Fruit fly (Drosophila melanogaster) whole organism, embryonic: ENCODE data around the gene nAChRalpha3.

ENCODE experiments used
- Ada2b ChIP-seq: fragments of 200-800 bp; sonication (Bioruptor generic); IDR thresholded peaks from 2 replicates; pipeline ENCODE4 v1.3.6; 2022; ENCODE audit warnings: missing biosample characterization, missing genetic modification characterization
- Adf1 ChIP-seq: fragments of 200-800 bp; sonication (Bioruptor generic); IDR thresholded peaks from 2 replicates; pipeline ENCODE4 v1.3.6; 2022; ENCODE audit warnings: missing biosample characterization, missing genetic modification characterization
- C15 ChIP-seq: fragments of 200-800 bp; sonication (Bioruptor generic); IDR thresholded peaks from 3 replicates; pipeline ENCODE4 v1.3.6; 2022; ENCODE audit warnings: missing biosample characterization, missing genetic modification characterization
- CG10209 ChIP-seq: fragments of 200-800 bp; sonication (Bioruptor generic); optimal IDR thresholded peaks from 3 replicates; lab custom pipeline; 2017; ENCODE audit warnings: missing biosample characterization, mild to moderate bottlenecking, missing genetic modification characterization, missing genetic modification reagents
- CG10654 ChIP-seq: fragments of 200-800 bp; sonication (Bioruptor generic); optimal IDR thresholded peaks from 2 replicates; lab custom pipeline; 2016; ENCODE audit warnings: missing biosample characterization, missing genetic modification characterization
- CG11398 ChIP-seq: fragments of 200-800 bp; sonication (Bioruptor generic); optimal IDR thresholded peaks from 2 replicates; lab custom pipeline; 2016; ENCODE audit warnings: missing biosample characterization, missing genetic modification characterization
- CG12299 ChIP-seq: fragments of 200-800 bp; sonication (Bioruptor generic); optimal IDR thresholded peaks from 2 replicates; lab custom pipeline; 2018; ENCODE audit warnings: missing biosample characterization, mild to moderate bottlenecking, missing genetic modification characterization
- CG13894 ChIP-seq: fragments of 200-800 bp; sonication (Bioruptor generic); optimal IDR thresholded peaks from 3 replicates; lab custom pipeline; 2018; ENCODE audit warnings: missing biosample characterization, mild to moderate bottlenecking, missing genetic modification characterization, moderate library complexity
- CG16813 ChIP-seq: fragments of 200-800 bp; sonication (Bioruptor generic); IDR thresholded peaks from 3 replicates; pipeline ENCODE4 v1.3.6; 2022; ENCODE audit warnings: missing biosample characterization, missing genetic modification characterization; ENCODE audit not compliant: partially characterized antibody
- CG18764 ChIP-seq: fragments of 200-800 bp; sonication (Bioruptor generic); optimal IDR thresholded peaks from 3 replicates; lab custom pipeline; 2016; ENCODE audit warnings: missing biosample characterization, missing genetic modification characterization
- CG30020 ChIP-seq: fragments of 200-800 bp; optimal IDR thresholded peaks from 2 replicates; lab custom pipeline; 2019; ENCODE audit warnings: missing biosample characterization, mild to moderate bottlenecking, missing genetic modification characterization, moderate library complexity
- CG31365 ChIP-seq: fragments of 200-800 bp; sonication (Bioruptor generic); optimal IDR thresholded peaks from 2 replicates; lab custom pipeline; 2018; ENCODE audit warnings: missing biosample characterization, mild to moderate bottlenecking, missing genetic modification characterization
- CG3281 ChIP-seq: fragments of 200-800 bp; sonication (Bioruptor generic); optimal IDR thresholded peaks from 3 replicates; lab custom pipeline; 2017; ENCODE audit warnings: missing biosample characterization, mild to moderate bottlenecking, missing genetic modification characterization
- CG4820 ChIP-seq: fragments of 200-800 bp; sonication (Bioruptor generic); optimal IDR thresholded peaks from 3 replicates; lab custom pipeline; 2016; ENCODE audit warnings: missing biosample characterization, missing genetic modification characterization
- CG6272 ChIP-seq: fragments of 200-800 bp; sonication (Bioruptor generic); IDR thresholded peaks from 2 replicates; pipeline ENCODE4 v1.3.6; 2022; ENCODE audit warnings: missing biosample characterization, missing genetic modification characterization
- CG7928 ChIP-seq: fragments of 200-800 bp; sonication (Bioruptor generic); optimal IDR thresholded peaks from 2 replicates; lab custom pipeline; 2017; ENCODE audit warnings: missing biosample characterization, mild to moderate bottlenecking, missing genetic modification characterization
- CG7963 ChIP-seq: fragments of 200-800 bp; sonication (Bioruptor generic); IDR thresholded peaks from 3 replicates; pipeline ENCODE4 v1.3.6; 2022; ENCODE audit warnings: missing biosample characterization, missing genetic modification characterization; ENCODE audit not compliant: partially characterized antibody
- CG8290 ChIP-seq, 3 experiments: fragments of 200-800 bp; sonication (Bioruptor generic); optimal IDR thresholded peaks; 2 replicates each; lab custom pipeline; 2016 to 2019; ENCODE audit warnings: missing biosample characterization in 3 of 3, missing genetic modification characterization in 3 of 3, mild to moderate bottlenecking in 2 of 3, moderate library complexity in 1 of 3
- CG8765 ChIP-seq: fragments of 200-800 bp; sonication (Bioruptor generic); IDR thresholded peaks from 2 replicates; pipeline ENCODE4 v1.3.6; 2022; ENCODE audit warnings: missing biosample characterization, missing genetic modification characterization
- CG9727 ChIP-seq: fragments of 200-800 bp; sonication (Bioruptor generic); optimal IDR thresholded peaks from 3 replicates; lab custom pipeline; 2017; ENCODE audit warnings: missing biosample characterization, mild to moderate bottlenecking, missing genetic modification characterization
- Chrac-16 ChIP-seq: fragments of 200-800 bp; sonication (Bioruptor generic); optimal IDR thresholded peaks from 3 replicates; lab custom pipeline; 2016; ENCODE audit warnings: missing biosample characterization, missing genetic modification characterization
- Ets97D ChIP-seq: fragments of 200-800 bp; sonication (Bioruptor generic); optimal IDR thresholded peaks from 3 replicates; lab custom pipeline; 2016; ENCODE audit warnings: missing biosample characterization, missing genetic modification characterization
- GATAe ChIP-seq: fragments of 200-800 bp; sonication (Bioruptor generic); conservative IDR thresholded peaks from 2 replicates; pipeline ENCODE4 v1.3.6; 2022; ENCODE audit warnings: missing biosample characterization, missing genetic modification characterization
- Gug ChIP-seq: fragments of 200-800 bp; sonication (Bioruptor generic); IDR thresholded peaks from 4 replicates; pipeline ENCODE4 v1.3.6; 2022; ENCODE audit warnings: missing biosample characterization, missing genetic modification characterization
- HLH4C ChIP-seq: fragments of 200-800 bp; sonication (Bioruptor generic); IDR thresholded peaks from 3 replicates; pipeline ENCODE4 v1.3.6; 2022; ENCODE audit warnings: missing biosample characterization, missing genetic modification characterization; ENCODE audit not compliant: partially characterized antibody
- Hey ChIP-seq: fragments of 200-800 bp; sonication (Bioruptor generic); optimal IDR thresholded peaks from 3 replicates; lab custom pipeline; 2018; ENCODE audit warnings: missing biosample characterization, mild to moderate bottlenecking, missing genetic modification characterization
- Oaz ChIP-seq: fragments of 200-800 bp; sonication (Bioruptor generic); IDR thresholded peaks from 2 replicates; pipeline ENCODE4 v1.3.6; 2022; ENCODE audit warnings: missing biosample characterization, missing genetic modification characterization
- Opbp ChIP-seq: fragments of 200-800 bp; sonication (Bioruptor generic); IDR thresholded peaks from 3 replicates; pipeline ENCODE4 v1.3.6; 2022; ENCODE audit warnings: missing biosample characterization, missing genetic modification characterization; ENCODE audit not compliant: partially characterized antibody
- Ravus ChIP-seq: fragments of 200-800 bp; sonication (Bioruptor generic); IDR thresholded peaks from 2 replicates; pipeline ENCODE4 v1.3.6; 2022; ENCODE audit warnings: missing biosample characterization, missing genetic modification characterization
- Sox102F ChIP-seq: fragments of 200-800 bp; sonication (Bioruptor generic); optimal IDR thresholded peaks from 2 replicates; lab custom pipeline; 2018; ENCODE audit warnings: missing biosample characterization, mild to moderate bottlenecking, missing genetic modification characterization, moderate library complexity
- amos ChIP-seq: fragments of 200-800 bp; sonication (Bioruptor generic); IDR thresholded peaks from 2 replicates; pipeline ENCODE4 v1.3.6; 2022; ENCODE audit warnings: missing biosample characterization, missing genetic modification characterization; ENCODE audit not compliant: partially characterized antibody
- chn ChIP-seq: fragments of 200-800 bp; sonication (Bioruptor generic); optimal IDR thresholded peaks from 2 replicates; lab custom pipeline; 2016; ENCODE audit warnings: missing biosample characterization, missing genetic modification characterization
- crol ChIP-seq: fragments of 200-800 bp; sonication (Bioruptor generic); IDR thresholded peaks from 2 replicates; pipeline ENCODE4 v1.3.6; 2022; ENCODE audit warnings: missing biosample characterization, missing genetic modification characterization
- dm ChIP-seq: fragments of 200-800 bp; sonication (Bioruptor generic); optimal IDR thresholded peaks from 3 replicates; lab custom pipeline; 2016; ENCODE audit warnings: missing biosample characterization, missing genetic modification characterization
- gem ChIP-seq: fragments of 200-800 bp; sonication (Bioruptor generic); optimal IDR thresholded peaks from 2 replicates; lab custom pipeline; 2019; ENCODE audit warnings: missing biosample characterization, mild to moderate bottlenecking, missing genetic modification characterization, moderate library complexity
- grn ChIP-seq: fragments of 200-800 bp; sonication (Bioruptor generic); optimal IDR thresholded peaks from 3 replicates; lab custom pipeline; 2017; ENCODE audit warnings: missing biosample characterization, missing genetic modification characterization
- gsb ChIP-seq: fragments of 200-800 bp; sonication (Bioruptor generic); IDR thresholded peaks from 2 replicates; pipeline ENCODE4 v1.3.6; 2022; ENCODE audit warnings: missing biosample characterization, missing genetic modification characterization
- ind ChIP-seq: fragments of 200-800 bp; sonication (Bioruptor generic); optimal IDR thresholded peaks from 3 replicates; lab custom pipeline; 2016; ENCODE audit warnings: missing biosample characterization, missing genetic modification characterization
- jing ChIP-seq: fragments of 200-800 bp; sonication (Bioruptor generic); optimal IDR thresholded peaks from 2 replicates; lab custom pipeline; 2018; ENCODE audit warnings: missing biosample characterization, mild to moderate bottlenecking, missing genetic modification characterization
- peb ChIP-seq: fragments of 200-800 bp; sonication (Bioruptor generic); IDR thresholded peaks from 2 replicates; pipeline ENCODE4 v1.3.6; 2022; ENCODE audit warnings: missing biosample characterization, missing genetic modification characterization
- pfk ChIP-seq: fragments of 200-800 bp; sonication (Bioruptor generic); optimal IDR thresholded peaks from 2 replicates; lab custom pipeline; 2018; ENCODE audit warnings: missing biosample characterization, mild to moderate bottlenecking, missing genetic modification characterization, moderate library complexity
- prd ChIP-seq, 3 experiments: fragments of >200 bp in 2 of 3; fragments of 200-800 bp in 1 of 3; sonication (Bioruptor generic) in 1 of 3; optimal IDR thresholded peaks in 2 of 3; IDR thresholded peaks in 1 of 3; 2 replicates in 2 of 3; 3 replicates in 1 of 3; pipeline versions ENCODE4 v1.3.6 to Lab custom; 2017 to 2022; ENCODE audit warnings: missing biosample characterization in 1 of 3, missing genetic modification characterization in 1 of 3
- pum ChIP-seq: fragments of 200-800 bp; sonication (Bioruptor generic); optimal IDR thresholded peaks from 2 replicates; lab custom pipeline; 2016; ENCODE audit warnings: missing biosample characterization, missing genetic modification characterization
- stwl ChIP-seq: fragments of 200-800 bp; sonication (Bioruptor generic); optimal IDR thresholded peaks from 3 replicates; lab custom pipeline; 2018; ENCODE audit warnings: missing biosample characterization, mild to moderate bottlenecking, missing genetic modification characterization, moderate library complexity
- trem ChIP-seq: fragments of 200-800 bp; optimal IDR thresholded peaks from 3 replicates; lab custom pipeline; 2019; ENCODE audit warnings: missing biosample characterization, mild to moderate bottlenecking, missing genetic modification characterization, moderate library complexity
- ttk ChIP-seq: fragments of 200-800 bp; sonication (Bioruptor generic); IDR thresholded peaks from 2 replicates; pipeline ENCODE4 v2.1.2; 2022; ENCODE audit warnings: missing biosample characterization, missing genetic modification characterization
- vnd ChIP-seq: fragments of 200-800 bp; sonication (Bioruptor generic); IDR thresholded peaks from 3 replicates; pipeline ENCODE4 v1.3.6; 2022; ENCODE audit warnings: missing biosample characterization, missing genetic modification characterization; ENCODE audit not compliant: partially characterized antibody
- yki ChIP-seq: fragments of >200 bp; optimal IDR thresholded peaks from 3 replicates; lab custom pipeline; 2018

nAChRalpha3 gene

DNA sequence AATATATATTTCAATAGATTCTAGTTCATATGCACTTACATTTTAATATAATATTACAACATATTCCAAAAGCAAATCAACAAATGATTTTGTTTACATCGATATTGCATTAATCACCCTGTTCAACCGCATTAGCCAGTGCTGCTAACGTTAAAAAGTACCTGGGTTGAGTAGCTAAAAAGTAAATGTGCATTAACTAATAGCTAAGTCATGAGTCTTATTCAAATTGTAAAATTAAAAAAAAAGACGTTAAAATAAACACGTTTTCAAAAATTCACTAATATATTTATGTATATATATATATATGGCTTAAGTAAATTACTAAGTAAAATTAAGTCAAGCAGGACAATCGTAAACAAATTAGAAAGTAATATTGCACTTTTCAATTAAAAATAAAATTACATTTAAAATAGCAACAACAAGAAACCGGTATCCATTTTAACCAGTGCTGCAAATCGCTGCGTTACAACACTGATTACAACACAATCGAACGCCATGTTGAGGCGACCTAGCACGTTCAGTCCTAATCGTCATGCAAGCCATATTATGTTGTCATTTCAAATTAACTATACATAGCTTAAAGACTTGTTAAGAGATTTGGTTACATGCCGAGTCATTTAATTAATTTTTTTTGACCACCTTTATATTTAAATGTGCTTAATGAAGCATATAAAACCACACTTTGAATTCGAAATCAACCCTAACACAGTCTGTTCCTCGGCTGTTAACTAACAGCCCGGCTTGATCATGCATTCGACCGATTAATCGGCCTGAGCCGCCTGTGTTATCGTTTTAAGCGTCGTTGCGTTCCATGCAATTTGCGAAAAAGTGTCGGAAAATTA lies 31.4 kb upstream of the nAChRalpha3 start, which contains the start of gene CG10555 (continued):
- TF ChIP-seq CG7928 (GFP tag; lab: Kevin White, UChicago), result peak; percentile 18
- TF ChIP-seq CG4820 (GFP tag; lab: Kevin White, UChicago), result peak; percentile 87
- TF ChIP-seq CG11398, result peak; percentile 66
- TF ChIP-seq CG3281 (GFP tag; lab: Kevin White, UChicago), result peak; percentile 63
- peak; percentile 79 for TF ChIP-seq ttk (GFP tag; lab: Robert Waterston, UW)
- peak; percentile 69 for TF ChIP-seq GATAe (GFP tag; lab: Robert Waterston, UW)
- no peak for TF ChIP-seq crol (GFP tag; lab: Robert Waterston, UW)
- TF ChIP-seq C15 (GFP tag; lab: Robert Waterston, UW), result 0 out of 3 replicates have a peak, but pooled peaks have one; percentile 14
- TF ChIP-seq Chrac-16 (GFP tag; lab: Kevin White, UChicago), result peak; percentile 80
- peak; percentile 93 for TF ChIP-seq chn (GFP tag; lab: Kevin White, UChicago)
- TF ChIP-seq prd (optimal IDR thresholded peaks at IDR 0.05; lab: Kevin White, UChicago), result no peak
- peak; percentile 93 for TF ChIP-seq prd (GFP tag; IDR thresholded peaks at IDR 0.05; lab: Robert Waterston, UW)
- peak; percentile 54 for TF ChIP-seq Adf1 (GFP tag; lab: Robert Waterston, UW)
- TF ChIP-seq CG8290 (GFP tag; optimal IDR thresholded peaks at IDR 0.05; lab: Kevin White, UChicago), result peak; percentile 22
- TF ChIP-seq CG8290 (tag; optimal IDR thresholded peaks at IDR 0.05; lab: Kevin White, UChicago), result peak; percentile 64 to 81
- peak; percentile 77 for TF ChIP-seq gsb (GFP tag; lab: Robert Waterston, UW)
- TF ChIP-seq Hey (tag; lab: Kevin White, UChicago), result no peak
- peak; percentile 92 for TF ChIP-seq CG9727 (GFP tag; lab: Kevin White, UChicago)
- peak; percentile 69 for TF ChIP-seq CG7963 (GFP tag; lab: Robert Waterston, UW)
- peak; percentile 68 for TF ChIP-seq peb (GFP tag; lab: Robert Waterston, UW)
- peak; percentile 65; the same call in 3 of the 4 replicates for TF ChIP-seq Gug (GFP tag; lab: Robert Waterston, UW)
- TF ChIP-seq CG10654 (GFP tag; lab: Kevin White, UChicago), result peak; percentile 79
- TF ChIP-seq gem (tag; lab: Kevin White, UChicago), result peak; percentile 96
- TF ChIP-seq grn (GFP tag; lab: Kevin White, UChicago), result no peak
- peak; percentile 29 for TF ChIP-seq CG12299 (tag; lab: Kevin White, UChicago)
- peak; percentile 78 for TF ChIP-seq Opbp (GFP tag; lab: Robert Waterston, UW)
- TF ChIP-seq CG8765 (GFP tag; lab: Robert Waterston, UW), result peak; percentile 86
- peak; percentile 83 for TF ChIP-seq CG16813 (GFP tag; lab: Robert Waterston, UW)
- peak; percentile 83 for TF ChIP-seq vnd (GFP tag; lab: Robert Waterston, UW)
- TF ChIP-seq Ada2b (GFP tag; lab: Robert Waterston, UW), result peak; percentile 82
- peak; percentile 97 for TF ChIP-seq CG18764 (GFP tag; lab: Kevin White, UChicago)
- TF ChIP-seq CG10209 (GFP tag; lab: Kevin White, UChicago), result peak; percentile 82
- peak; percentile 83 for TF ChIP-seq dm
- TF ChIP-seq CG13894 (tag; lab: Kevin White, UChicago), result peak; percentile 48
- no peak for TF ChIP-seq yki (lab: Kevin White, UChicago)
- peak; percentile 21 for TF ChIP-seq stwl
- peak; percentile 72 for TF ChIP-seq pum
- TF ChIP-seq amos (GFP tag; lab: Robert Waterston, UW), result peak; percentile 65; the same call in 1 of the 2 replicates
- peak; percentile 88 for TF ChIP-seq Ets97D (GFP tag; lab: Kevin White, UChicago)
- peak; percentile 90 for TF ChIP-seq Sox102F
- no peak for TF ChIP-seq CG31365 (tag; lab: Kevin White, UChicago)
- TF ChIP-seq jing (GFP tag; lab: Kevin White, UChicago), result peak; percentile 79
- TF ChIP-seq CG30020 (tag; lab: Kevin White, UChicago), result peak; percentile 84
- TF ChIP-seq HLH4C (GFP tag; lab: Robert Waterston, UW), result peak; percentile 84
- TF ChIP-seq Ravus (GFP tag; lab: Robert Waterston, UW), result peak; percentile 16; the same call in 1 of the 2 replicates
- peak; percentile 33 for TF ChIP-seq trem (tag; lab: Kevin White, UChicago)
- TF ChIP-seq Oaz (GFP tag; lab: Robert Waterston, UW), result peak; percentile 91
- TF ChIP-seq CG6272 (GFP tag; lab: Robert Waterston, UW), result peak; percentile 80
- TF ChIP-seq ind (GFP tag; lab: Kevin White, UChicago), result peak; percentile 90
- no peak for TF ChIP-seq pfk (GFP tag; lab: Kevin White, UChicago)
